Fruit fly (Drosophila melanogaster): ENCODE data around the gene CG5112.
A peak's percentile ranks its signal among the peaks of the same experiment; 100 is the strongest.

Gene CG5112

DNA sequence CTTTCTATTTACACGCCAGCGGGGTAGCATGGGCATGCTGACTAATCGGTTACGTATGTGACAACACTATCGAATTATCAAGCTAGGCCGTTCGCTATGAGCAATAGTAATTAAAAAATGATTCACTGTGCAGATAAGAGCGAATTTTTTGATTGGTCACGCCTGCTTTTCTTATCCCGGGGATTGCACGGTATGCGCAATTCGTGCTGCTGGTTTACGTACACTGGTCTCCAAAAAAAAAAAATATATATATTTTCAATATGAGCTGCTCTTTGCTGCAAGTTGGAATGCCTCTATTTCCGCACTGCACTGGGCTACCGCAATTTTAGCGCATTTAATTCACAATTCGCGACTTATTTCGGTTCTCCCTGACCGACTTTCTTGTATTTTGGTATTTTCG, 885 bp upstream of the CG5112 start (continued):
- TF ChIP-seq ss (GFP tag; optimal IDR thresholded peaks at IDR 0.05) = no peak
- TF ChIP-seq Sox15 (GFP tag; optimal IDR thresholded peaks at IDR 0.05) = peak; percentile 57
- TF ChIP-seq CG7368 (GFP tag; optimal IDR thresholded peaks at IDR 0.05) = peak; percentile 54
- peak; percentile 39 for TF ChIP-seq Smox (GFP tag; optimal IDR thresholded peaks at IDR 0.05)
- TF ChIP-seq CG32006 (GFP tag; optimal IDR thresholded peaks at IDR 0.05) = peak; percentile 90
- TF ChIP-seq acj6 (GFP tag; optimal IDR thresholded peaks at IDR 0.05) = peak; percentile 76
- TF ChIP-seq Hr39 (GFP tag; optimal IDR thresholded peaks at IDR 0.05) = peak; percentile 25
- peak; percentile 57 for TF ChIP-seq net (GFP tag; optimal IDR thresholded peaks at IDR 0.05)
- peak; percentile 4 for TF ChIP-seq CG6792 (GFP tag; optimal IDR thresholded peaks at IDR 0.05)
- no peak for TF ChIP-seq fd85E (GFP tag; optimal IDR thresholded peaks at IDR 0.05)
- peak; percentile 69 for TF ChIP-seq Lpt (GFP tag; optimal IDR thresholded peaks at IDR 0.05)
- TF ChIP-seq CG6163 (GFP tag; IDR thresholded peaks at IDR 0.05) = peak; percentile 72
- no peak for TF ChIP-seq Sox102F (GFP tag; optimal IDR thresholded peaks at IDR 0.05)
- TF ChIP-seq CG11294 (GFP tag; IDR thresholded peaks at IDR 0.05) = peak; percentile 63
- peak; percentile 47 for TF ChIP-seq Sox14 (GFP tag; optimal IDR thresholded peaks at IDR 0.05)
- TF ChIP-seq dsx (GFP tag; optimal IDR thresholded peaks at IDR 0.05; ENCODE audit: poor library complexity, severe bottlenecking) = no peak
- peak; percentile 87 for TF ChIP-seq CG15336 (GFP tag; IDR thresholded peaks at IDR 0.05)
- TF ChIP-seq topi (GFP tag; optimal IDR thresholded peaks at IDR 0.05) = peak; percentile 52
- peak; percentile 9 for TF ChIP-seq CG8319 (GFP tag; optimal IDR thresholded peaks at IDR 0.05)
- no peak for TF ChIP-seq CG8632 (GFP tag; optimal IDR thresholded peaks at IDR 0.05)
- TF ChIP-seq CG16779 (tag; optimal IDR thresholded peaks at IDR 0.05) = peak; percentile 29
- peak; percentile 24 for TF ChIP-seq CG6808 (GFP tag; optimal IDR thresholded peaks at IDR 0.05)
- peak; percentile 87 for TF ChIP-seq eg (GFP tag; IDR thresholded peaks at IDR 0.05)
- TF ChIP-seq Met (GFP tag; optimal IDR thresholded peaks at IDR 0.05) = peak; percentile 49
- peak; percentile 86 for TF ChIP-seq OdsH (GFP tag; optimal IDR thresholded peaks at IDR 0.05)
- TF ChIP-seq CG3032 (tag; optimal IDR thresholded peaks at IDR 0.05) = peak; percentile 35
- TF ChIP-seq fkh (GFP tag; optimal IDR thresholded peaks at IDR 0.05) = peak; percentile 44
- TF ChIP-seq fd59A (GFP tag; optimal IDR thresholded peaks at IDR 0.05) = no peak
- peak; percentile 62 for TF ChIP-seq svp (GFP tag)
- TF ChIP-seq Hr4 (GFP tag; optimal IDR thresholded peaks at IDR 0.05) = peak; percentile 89
- TF ChIP-seq lz (GFP tag; optimal IDR thresholded peaks at IDR 0.05) = peak; percentile 32

DNA sequence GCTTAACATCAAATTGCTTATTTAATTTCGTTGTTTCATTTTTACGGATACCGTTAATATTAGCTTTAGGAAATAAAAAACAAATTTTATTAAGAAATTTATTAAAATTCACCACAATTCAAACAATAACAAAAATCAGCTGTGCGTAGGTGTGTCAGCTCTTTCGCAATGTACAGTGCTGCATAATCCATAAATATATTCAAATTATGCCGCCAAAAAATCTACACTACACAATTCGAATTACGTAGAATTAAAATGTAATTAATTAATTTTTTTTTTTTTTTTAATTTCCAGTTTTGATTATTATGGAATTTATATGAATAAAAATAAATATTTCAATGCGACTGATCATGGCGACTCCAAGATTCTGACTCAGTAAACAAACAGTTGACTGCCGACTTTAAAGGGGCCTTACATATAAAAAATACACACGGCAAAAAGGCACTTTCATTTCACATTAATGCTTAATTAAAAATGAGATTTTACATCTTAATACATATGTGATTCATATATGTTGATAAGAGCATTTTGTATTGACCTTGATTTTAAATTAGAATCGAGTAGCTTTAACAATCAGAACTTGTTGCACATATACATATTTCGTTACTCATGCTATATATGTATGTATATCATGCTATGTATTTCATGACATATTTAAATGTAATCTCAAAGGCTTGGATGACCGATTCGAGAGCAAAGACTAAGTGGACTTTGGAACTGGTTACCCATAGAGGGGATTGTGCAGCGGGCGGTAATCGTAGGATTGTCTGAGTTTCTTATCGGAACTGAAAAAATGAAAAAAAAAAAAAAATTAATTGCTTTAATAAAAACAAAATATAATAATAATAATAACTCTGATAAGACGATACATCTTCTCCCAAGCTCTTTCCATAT, 2.3 kb downstream of the CG5112 start:
- TF ChIP-seq Hr39 (GFP tag; optimal IDR thresholded peaks at IDR 0.05) = no peak
- TF ChIP-seq fkh (GFP tag; optimal IDR thresholded peaks at IDR 0.05) = no peak
- TF ChIP-seq Met (GFP tag; optimal IDR thresholded peaks at IDR 0.05) = peak; percentile 23
- no peak for TF ChIP-seq Ets21C (GFP tag; optimal IDR thresholded peaks at IDR 0.05)
- TF ChIP-seq CG32006 (GFP tag; optimal IDR thresholded peaks at IDR 0.05) = peak; percentile 18
- no peak for TF ChIP-seq CG4318 (GFP tag; optimal IDR thresholded peaks at IDR 0.05)
- TF ChIP-seq spab (GFP tag; optimal IDR thresholded peaks at IDR 0.05) = peak; percentile 75
- TF ChIP-seq Sox14 (GFP tag; optimal IDR thresholded peaks at IDR 0.05) = peak; percentile 18
- peak; percentile 79 for TF ChIP-seq CG6808 (GFP tag; optimal IDR thresholded peaks at IDR 0.05)
- TF ChIP-seq CG6163 (GFP tag; IDR thresholded peaks at IDR 0.05) = no peak
- no peak for TF ChIP-seq fd85E (GFP tag; optimal IDR thresholded peaks at IDR 0.05)
- no peak for TF ChIP-seq CG11294 (GFP tag; IDR thresholded peaks at IDR 0.05)
- TF ChIP-seq dsx (GFP tag; optimal IDR thresholded peaks at IDR 0.05; ENCODE audit: poor library complexity, severe bottlenecking) = peak; percentile 47
- TF ChIP-seq CG10631 (GFP tag; optimal IDR thresholded peaks at IDR 0.05) = no peak
- peak; percentile 11 for TF ChIP-seq CG11762 (GFP tag; optimal IDR thresholded peaks at IDR 0.05; ENCODE audit: insufficient read depth)
- peak; percentile 75 for TF ChIP-seq svp (GFP tag)
- no peak for TF ChIP-seq acj6 (GFP tag; optimal IDR thresholded peaks at IDR 0.05)
- peak; percentile 71 for TF ChIP-seq Eip78C (GFP tag)
- TF ChIP-seq CG1621 (tag; optimal IDR thresholded peaks at IDR 0.05) = peak; percentile 28
- peak; percentile 74 for TF ChIP-seq CG9139 (GFP tag; optimal IDR thresholded peaks at IDR 0.05)
- TF ChIP-seq pdm3 (GFP tag; optimal IDR thresholded peaks at IDR 0.05) = no peak
- TF ChIP-seq dac (GFP tag; optimal IDR thresholded peaks at IDR 0.05) = no peak
- TF ChIP-seq Blimp-1 (GFP tag; optimal IDR thresholded peaks at IDR 0.05) = no peak
- peak; percentile 59 for TF ChIP-seq CG3919 (GFP tag; optimal IDR thresholded peaks at IDR 0.05)
- TF ChIP-seq net (GFP tag; optimal IDR thresholded peaks at IDR 0.05) = peak; percentile 26
- peak in 1 of 2 experiments; percentile 25 for TF ChIP-seq salr (GFP tag; optimal IDR thresholded peaks at IDR 0.05)
- TF ChIP-seq CG11902 (GFP tag; optimal IDR thresholded peaks at IDR 0.05) = no peak
- peak; percentile 0 for TF ChIP-seq topi (GFP tag; optimal IDR thresholded peaks at IDR 0.05)
- TF ChIP-seq CG15336 (GFP tag; IDR thresholded peaks at IDR 0.05) = no peak
- TF ChIP-seq Eip75B (GFP tag; optimal IDR thresholded peaks at IDR 0.05) = peak; percentile 3
- TF ChIP-seq cyc (GFP tag; optimal IDR thresholded peaks at IDR 0.05) = no peak

Measured in whole organism, prepupa.